Worm (Caenorhabditis elegans): ENCODE results near the gene F43E2.1.

DNA sequence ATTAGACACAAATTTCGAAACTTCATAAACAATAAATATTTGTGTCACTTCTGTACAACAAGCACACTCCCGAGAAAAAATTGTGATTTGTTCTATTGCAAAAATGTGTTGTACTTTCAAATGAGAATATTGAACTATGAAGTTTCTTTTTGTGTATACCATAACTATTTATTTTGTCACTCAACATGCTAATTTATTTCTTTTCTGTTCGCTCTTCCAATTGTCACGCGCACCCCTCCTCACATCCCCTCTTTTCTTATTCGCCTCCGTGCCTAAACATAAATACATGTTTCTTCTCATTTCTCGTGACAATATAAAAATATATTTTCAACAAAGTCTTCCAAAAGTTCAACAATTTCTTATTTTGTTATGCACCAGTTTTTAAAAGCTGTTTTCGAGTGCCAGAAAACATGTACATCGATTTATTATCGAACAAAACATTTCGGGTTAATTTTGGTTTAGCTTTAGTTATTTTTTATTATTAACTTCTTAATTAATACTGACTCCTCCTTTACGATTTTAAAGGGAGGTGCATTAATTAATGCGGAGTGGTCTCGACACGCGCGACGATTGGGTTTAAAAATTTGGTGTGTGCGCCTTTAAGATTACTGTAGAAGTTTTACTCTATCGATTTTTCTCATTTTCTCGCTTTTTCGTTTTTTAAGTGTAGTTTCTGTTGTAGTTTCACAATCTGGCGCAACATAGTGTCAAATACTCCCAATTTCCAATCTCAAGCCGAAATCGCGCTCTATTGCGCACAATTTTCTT is 19.0 kb downstream of the F43E2.1 start:
- no peak for TF ChIP-seq egl-27 (tag; optimal IDR thresholded peaks at IDR 0.05)
- TF ChIP-seq sem-4 (tag; optimal IDR thresholded peaks at IDR 0.05), result peak; percentile 17
- TF ChIP-seq mdl-1 (tag; optimal IDR thresholded peaks at IDR 0.05), result no peak
- TF ChIP-seq ZK546.5 (tag; optimal IDR thresholded peaks at IDR 0.05), result no peak
- no peak for TF ChIP-seq nhr-6 (tag; optimal IDR thresholded peaks at IDR 0.05)
- TF ChIP-seq lsy-2 (tag; optimal IDR thresholded peaks at IDR 0.05), result peak in 1 of 2 experiments; percentile 27
- no peak for TF ChIP-seq crh-2 (tag; optimal IDR thresholded peaks at IDR 0.05)
- TF ChIP-seq blmp-1 (tag; optimal IDR thresholded peaks at IDR 0.05; ENCODE audit: insufficient read depth), result no peak
